Fruit fly (Drosophila melanogaster): Measurements from ENCODE around the gene CG14853.

DNA sequence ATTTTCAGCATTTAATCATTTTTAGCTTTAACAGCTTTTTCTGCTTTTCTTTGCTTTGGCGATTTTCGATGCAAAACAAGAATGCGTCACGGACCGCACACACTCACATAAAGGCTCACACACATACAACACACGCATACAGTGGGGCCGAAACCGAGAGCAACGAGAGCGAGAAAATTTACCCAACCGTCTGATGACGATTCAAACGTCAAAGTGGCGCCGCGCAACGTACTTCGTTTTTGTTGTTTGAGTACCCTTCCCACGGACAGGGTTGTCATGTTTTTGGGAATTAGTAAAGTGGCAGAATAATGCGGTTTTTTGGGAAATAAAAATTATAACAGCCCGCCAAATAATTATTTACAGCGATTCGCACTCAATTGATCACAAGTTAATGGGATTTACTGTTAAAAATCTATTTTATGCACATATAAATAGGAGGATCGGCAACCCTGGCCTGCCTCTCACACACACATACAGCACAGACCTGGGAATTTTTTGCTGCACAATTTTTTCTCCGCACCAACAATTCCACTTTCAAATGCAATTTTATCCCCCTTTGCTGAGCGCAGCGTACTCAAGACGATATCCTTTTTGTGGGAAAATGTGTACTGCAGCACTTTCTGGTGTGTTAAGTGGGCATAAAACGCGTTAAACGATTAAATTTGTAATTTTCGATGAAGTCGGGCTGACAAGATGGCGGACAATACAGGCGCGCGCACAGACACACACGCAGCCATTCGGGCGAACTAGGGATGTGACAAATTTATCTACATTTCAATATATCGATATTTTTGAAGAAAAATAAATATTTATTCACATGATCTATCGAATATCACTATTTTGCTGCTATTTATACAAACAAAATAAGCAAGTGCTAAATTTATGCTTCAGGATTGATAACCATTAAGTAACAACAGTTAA is 45.8 kb downstream of the CG14853 start:
- TF ChIP-seq kay (GFP tag; ENCODE audit: borderline replicate concordance), result peak; percentile 99
- TF ChIP-seq cnc (optimal IDR thresholded peaks at IDR 0.05), result no peak
- TF ChIP-seq CG1620 (GFP tag; optimal IDR thresholded peaks at IDR 0.05), result peak; percentile 93
- TF ChIP-seq toe (GFP tag; optimal IDR thresholded peaks at IDR 0.05), result peak; percentile 95
- peak; percentile 82 for TF ChIP-seq pad (GFP tag; optimal IDR thresholded peaks at IDR 0.05)
- TF ChIP-seq ovo (GFP tag; optimal IDR thresholded peaks at IDR 0.05), result peak; percentile 17
